Worm (Caenorhabditis elegans) whole organism, L2 larva: ENCODE measurements around the gene C18H7.11.

Experiments used
- ZK546.5 ChIP-seq: sonication (generic microtip); optimal IDR thresholded peaks from 2 replicates; lab custom pipeline; 2017; ENCODE audit warnings: missing biosample characterization, missing genetic modification characterization
- aly-2 ChIP-seq: fragments of 150-350 bp; optimal IDR thresholded peaks from 2 replicates; lab custom pipeline; 2014; ENCODE audit warnings: missing biosample characterization, missing genetic modification characterization
- ceh-16 ChIP-seq: fragments of 150-350 bp; optimal IDR thresholded peaks from 2 replicates; lab custom pipeline; 2014; ENCODE audit warnings: missing biosample characterization, missing genetic modification characterization
- ceh-82 ChIP-seq: fragments of 150-350 bp; optimal IDR thresholded peaks from 2 replicates; lab custom pipeline; 2014; ENCODE audit warnings: missing biosample characterization, missing genetic modification characterization
- elt-1 ChIP-seq: fragments of 150-350 bp; optimal IDR thresholded peaks from 2 replicates; lab custom pipeline; 2014; ENCODE audit warnings: missing biosample characterization, missing genetic modification characterization
- lin-13 ChIP-seq: fragments of 150-350 bp; optimal IDR thresholded peaks from 2 replicates; lab custom pipeline; 2014; ENCODE audit warnings: missing biosample characterization, missing genetic modification reagents, missing genetic modification characterization
- lsy-2 ChIP-seq, 2 experiments: fragments of 150-350 bp in 1 of 2; sonication (generic microtip) in 1 of 2; optimal IDR thresholded peaks; 2 replicates each; lab custom pipeline; 2014 to 2017; ENCODE audit warnings: missing biosample characterization in 2 of 2, missing genetic modification characterization in 2 of 2
- nhr-11 ChIP-seq: fragments of 150-350 bp; optimal IDR thresholded peaks from 2 replicates; lab custom pipeline; 2014; ENCODE audit warnings: missing biosample characterization, missing genetic modification characterization
- unc-39 ChIP-seq: fragments of 150-350 bp; optimal IDR thresholded peaks from 2 replicates; lab custom pipeline; 2014; ENCODE audit warnings: missing biosample characterization, missing genetic modification characterization
- unc-62 ChIP-seq: fragments of 150-350 bp; optimal IDR thresholded peaks from 2 replicates; lab custom pipeline; 2014; ENCODE audit warnings: missing biosample characterization, missing genetic modification reagents, missing genetic modification characterization

- no peak for TF ChIP-seq ZK546.5
- no peak for TF ChIP-seq nhr-11 (tag; lab: Kevin White, UChicago)
- TF ChIP-seq lin-13 (GFP tag; lab: Kevin White, UChicago) = no peak
- no peak for TF ChIP-seq aly-2 (tag; lab: Kevin White, UChicago)
- TF ChIP-seq unc-39 = no peak
- no peak for TF ChIP-seq ceh-16 (tag; lab: Kevin White, UChicago)
- TF ChIP-seq unc-62 = no peak
- no peak for TF ChIP-seq elt-1 (tag; lab: Kevin White, UChicago)
- no peak for TF ChIP-seq ceh-82 (tag; lab: Kevin White, UChicago)
- no peak for TF ChIP-seq lsy-2 (tag; optimal IDR thresholded peaks at IDR 0.05; lab: Kevin White, UChicago)
These were observed 3.7 kb upstream of the C18H7.11 start, which contains the start of gene C18H7.4 for ce11 chrIV:593029-593428.
